Fruit fly (Drosophila melanogaster): ENCODE measurements around the gene kug.

- no peak for TF ChIP-seq insv (optimal IDR thresholded peaks at IDR 0.05)
- no peak for TF ChIP-seq Sin3A (optimal IDR thresholded peaks at IDR 0.05)
- TF ChIP-seq Myc (optimal IDR thresholded peaks at IDR 0.05), result no peak
- no peak for TF ChIP-seq psq (optimal IDR thresholded peaks at IDR 0.05)
Observed at dm6 chr3L:19991120-19991519, 14.0 kb upstream of the kug start, which contains the start of gene fln.
